Worm (Caenorhabditis elegans) whole organism, L1 larva: ENCODE data around the gene rpl-36.

Experiments used
- C16A3.4 ChIP-seq: fragments of 150-350 bp; optimal IDR thresholded peaks from 2 replicates; lab custom pipeline; 2014; ENCODE audit warnings: missing biosample characterization, missing genetic modification characterization
- C34B4.2 ChIP-seq: sonication (generic microtip); optimal IDR thresholded peaks from 2 replicates; lab custom pipeline; 2017; ENCODE audit warnings: mild to moderate bottlenecking, missing genetic modification characterization, missing compliant biosample characterization
- F16B12.6 ChIP-seq: fragments of 150-350 bp; optimal IDR thresholded peaks from 2 replicates; lab custom pipeline; 2014; ENCODE audit warnings: missing biosample characterization, missing genetic modification characterization
- aha-1 ChIP-seq: fragments of 150-350 bp; optimal IDR thresholded peaks from 2 replicates; lab custom pipeline; 2014; ENCODE audit warnings: missing biosample characterization, missing genetic modification characterization
- alr-1 ChIP-seq: fragments of 200-800 bp; sonication (Bioruptor generic); optimal IDR thresholded peaks from 2 replicates; lab custom pipeline; 2018; ENCODE audit warnings: borderline replicate concordance, mild to moderate bottlenecking, missing genetic modification characterization, missing compliant biosample characterization
- aly-2 ChIP-seq: fragments of 150-350 bp; optimal IDR thresholded peaks from 2 replicates; lab custom pipeline; 2014; ENCODE audit warnings: missing biosample characterization, missing genetic modification characterization
- blmp-1 ChIP-seq: fragments of 150-350 bp; optimal IDR thresholded peaks from 2 replicates; lab custom pipeline; 2014; ENCODE audit warnings: missing biosample characterization, missing genetic modification characterization
- ceh-63 ChIP-seq: fragments of 200-800 bp; sonication (Bioruptor generic); optimal IDR thresholded peaks from 2 replicates; lab custom pipeline; 2018; ENCODE audit warnings: mild to moderate bottlenecking, missing genetic modification characterization, missing compliant biosample characterization
- ceh-8 ChIP-seq: fragments of 200-800 bp; sonication (Bioruptor generic); optimal IDR thresholded peaks from 2 replicates; lab custom pipeline; 2018; ENCODE audit warnings: mild to moderate bottlenecking, missing genetic modification characterization, moderate library complexity, missing compliant biosample characterization
- ceh-82 ChIP-seq, 3 experiments: fragments of 150-350 bp in 1 of 3; sonication (generic microtip) in 2 of 3; optimal IDR thresholded peaks; 2 replicates each; lab custom pipeline; 2014 to 2017; ENCODE audit warnings: missing biosample characterization in 3 of 3, missing genetic modification characterization in 3 of 3
- ceh-88 ChIP-seq: fragments of 200-800 bp; sonication (Bioruptor generic); IDR thresholded peaks from 2 replicates; pipeline ENCODE4 v1.3.6; 2022; ENCODE audit warnings: missing genetic modification characterization, missing compliant biosample characterization
- ces-1 ChIP-seq: fragments of 150-350 bp; optimal IDR thresholded peaks from 2 replicates; lab custom pipeline; 2014; ENCODE audit warnings: missing biosample characterization, missing genetic modification reagents, missing genetic modification characterization
- efl-1 ChIP-seq, 4 experiments: fragments of 150-350 bp; optimal IDR thresholded peaks in 3 of 4; peaks in 1 of 4; 1 replicate in 1 of 4; 2 replicates in 3 of 4; lab custom pipeline; 2014; ENCODE audit warnings: missing biosample characterization in 2 of 4, missing genetic modification characterization in 2 of 4, missing genetic modification reagents in 2 of 4
- egl-27 ChIP-seq, 2 experiments: fragments of 150-350 bp in 1 of 2; sonication (generic microtip); optimal IDR thresholded peaks; 3 replicates each; lab custom pipeline; 2017 to 2018; ENCODE audit warnings: missing biosample characterization in 2 of 2, missing genetic modification characterization in 2 of 2, missing genetic modification reagents in 2 of 2
- elt-2 ChIP-seq: sonication (generic microtip); optimal IDR thresholded peaks from 2 replicates; lab custom pipeline; 2016; ENCODE audit warnings: missing genetic modification characterization, mild to moderate bottlenecking, inconsistent platforms, missing compliant biosample characterization, missing genetic modification reagents
- elt-3 ChIP-seq, 6 experiments: fragments of 150-350 bp in 1 of 6; sonication (generic microtip); optimal IDR thresholded peaks; 2 replicates each; lab custom pipeline; 2017 to 2018; ENCODE audit warnings: missing biosample characterization in 6 of 6, missing genetic modification characterization in 6 of 6, inconsistent platforms in 1 of 6
- fkh-8 ChIP-seq: sonication (generic microtip); optimal IDR thresholded peaks from 2 replicates; lab custom pipeline; 2016; ENCODE audit warnings: mild to moderate bottlenecking, missing genetic modification characterization, missing compliant biosample characterization
- hpl-2 ChIP-seq: fragments of 150-350 bp; optimal IDR thresholded peaks from 2 replicates; lab custom pipeline; 2014; ENCODE audit warnings: missing biosample characterization, missing genetic modification reagents, missing genetic modification characterization
- lin-14 ChIP-seq: fragments of 200-800 bp; sonication (Bioruptor generic); optimal IDR thresholded peaks from 2 replicates; lab custom pipeline; 2018; ENCODE audit warnings: mild to moderate bottlenecking, missing genetic modification characterization, moderate library complexity, missing compliant biosample characterization
- lin-35 ChIP-seq, 2 experiments: fragments of 150-350 bp; optimal IDR thresholded peaks; 2 replicates each; lab custom pipeline; 2014; ENCODE audit warnings: missing biosample characterization in 2 of 2, missing genetic modification characterization in 2 of 2, missing genetic modification reagents in 2 of 2
- lin-39 ChIP-seq: fragments of 150-350 bp; optimal IDR thresholded peaks from 2 replicates; lab custom pipeline; 2014; ENCODE audit warnings: missing biosample characterization, missing genetic modification reagents, missing genetic modification characterization
- lir-3 ChIP-seq: sonication (generic microtip); optimal IDR thresholded peaks from 2 replicates; lab custom pipeline; 2016; ENCODE audit warnings: mild to moderate bottlenecking, missing genetic modification characterization, moderate library complexity, missing compliant biosample characterization; ENCODE audit not compliant: poor library complexity
- lsy-2 ChIP-seq, 2 experiments: fragments of 150-350 bp; optimal IDR thresholded peaks; 2 replicates each; lab custom pipeline; 2014; ENCODE audit warnings: missing biosample characterization in 2 of 2, missing genetic modification characterization in 2 of 2
- mdl-1 ChIP-seq, 2 experiments: fragments of 150-350 bp; optimal IDR thresholded peaks; 2 replicates each; lab custom pipeline; 2014 to 2017; ENCODE audit warnings: missing biosample characterization in 2 of 2, missing genetic modification characterization in 2 of 2, inconsistent platforms in 1 of 2
- mep-1 ChIP-seq: fragments of 150-350 bp; optimal IDR thresholded peaks from 2 replicates; lab custom pipeline; 2014; ENCODE audit warnings: missing biosample characterization, missing genetic modification characterization
- nhr-19 ChIP-seq: fragments of 200-800 bp; sonication (Bioruptor generic); conservative IDR thresholded peaks from 2 replicates; pipeline ENCODE4 v1.3.6; 2022; ENCODE audit warnings: missing genetic modification characterization, missing compliant biosample characterization
- nhr-20 ChIP-seq: sonication (generic microtip); optimal IDR thresholded peaks from 2 replicates; lab custom pipeline; 2016; ENCODE audit warnings: mild to moderate bottlenecking, missing genetic modification characterization, missing compliant biosample characterization
- nhr-47 ChIP-seq: sonication (generic microtip); optimal IDR thresholded peaks from 2 replicates; lab custom pipeline; 2016; ENCODE audit warnings: mild to moderate bottlenecking, missing genetic modification characterization, moderate library complexity, missing compliant biosample characterization
- nhr-71 ChIP-seq: sonication (generic microtip); optimal IDR thresholded peaks from 2 replicates; lab custom pipeline; 2016; ENCODE audit warnings: mild to moderate bottlenecking, missing genetic modification characterization, moderate library complexity, missing compliant biosample characterization
- nhr-76 ChIP-seq: sonication (generic microtip); optimal IDR thresholded peaks from 2 replicates; lab custom pipeline; 2017; ENCODE audit warnings: missing biosample characterization, missing genetic modification characterization
- nhr-77 ChIP-seq: fragments of 150-350 bp; optimal IDR thresholded peaks from 2 replicates; lab custom pipeline; 2014; ENCODE audit warnings: missing biosample characterization, missing genetic modification characterization
- nhr-85 ChIP-seq: sonication (generic microtip); peaks from one replicate; lab custom pipeline; 2016; ENCODE audit warnings: missing genetic modification characterization, inconsistent platforms, missing compliant biosample characterization
- nhr-90 ChIP-seq: sonication (generic microtip); optimal IDR thresholded peaks from 2 replicates; lab custom pipeline; 2016; ENCODE audit warnings: mild to moderate bottlenecking, missing genetic modification characterization, missing compliant biosample characterization; ENCODE audit not compliant: poor library complexity
- pax-3 ChIP-seq: fragments of 200-800 bp; sonication (Bioruptor generic); optimal IDR thresholded peaks from 2 replicates; lab custom pipeline; 2018; ENCODE audit warnings: mild to moderate bottlenecking, missing genetic modification characterization, moderate library complexity, missing compliant biosample characterization
- pqm-1 ChIP-seq: sonication (generic microtip); optimal IDR thresholded peaks from 3 replicates; lab custom pipeline; 2017; ENCODE audit warnings: missing biosample characterization, missing genetic modification characterization
- rnt-1 ChIP-seq: sonication (generic microtip); optimal IDR thresholded peaks from 2 replicates; lab custom pipeline; 2016; ENCODE audit warnings: mild to moderate bottlenecking, missing genetic modification characterization, moderate library complexity, missing compliant biosample characterization
- snu-23 ChIP-seq: sonication (generic microtip); optimal IDR thresholded peaks from 2 replicates; lab custom pipeline; 2016; ENCODE audit warnings: missing genetic modification characterization, missing compliant biosample characterization
- sup-37 ChIP-seq: fragments of 200-800 bp; sonication (Bioruptor generic); optimal IDR thresholded peaks from 2 replicates; lab custom pipeline; 2018; ENCODE audit warnings: mild to moderate bottlenecking, missing genetic modification characterization, missing compliant biosample characterization
- unc-30 ChIP-seq: sonication (generic microtip); optimal IDR thresholded peaks from 2 replicates; lab custom pipeline; 2017; ENCODE audit warnings: missing biosample characterization, missing genetic modification characterization
- unc-62 ChIP-seq: fragments of 150-350 bp; optimal IDR thresholded peaks from 2 replicates; lab custom pipeline; 2014; ENCODE audit warnings: missing biosample characterization, missing genetic modification reagents, missing genetic modification characterization
- zag-1 ChIP-seq: fragments of 150-350 bp; optimal IDR thresholded peaks from 2 replicates; lab custom pipeline; 2014; ENCODE audit warnings: missing biosample characterization, missing genetic modification characterization
- ztf-11 ChIP-seq, 2 experiments: sonication (generic microtip); optimal IDR thresholded peaks; 2 replicates each; lab custom pipeline; 2016 to 2017; ENCODE audit warnings: missing genetic modification characterization in 2 of 2, missing biosample characterization in 1 of 2, missing compliant biosample characterization in 1 of 2
- ztf-4 ChIP-seq: fragments of 150-350 bp; optimal IDR thresholded peaks from 2 replicates; lab custom pipeline; 2014; ENCODE audit warnings: missing biosample characterization, missing genetic modification characterization

Gene rpl-36

ce11 chrIII:7209721-7210120 is 29.7 kb downstream of the rpl-36 start, which contains the start of gene R151.2:
Gene R151.2, plus strand, starts transcription at chrIII:7209967.
- no peak for TF ChIP-seq blmp-1
- peak in 1 of 2 experiments; percentile 50 for TF ChIP-seq lsy-2 (tag; optimal IDR thresholded peaks at IDR 0.05; lab: Kevin White, UChicago)
- TF ChIP-seq unc-30 (tag; lab: Kevin White, UChicago) = no peak
- TF ChIP-seq efl-1 (optimal IDR thresholded peaks at IDR 0.05; lab: Kevin White, UChicago) = no peak
- TF ChIP-seq efl-1 (GFP tag; optimal IDR thresholded peaks at IDR 0.05 in 1 of 2; lab: Kevin White, UChicago) = peak in 1 of 2 experiments; percentile 91

- TF ChIP-seq C16A3.4 (tag; lab: Kevin White, UChicago) = no peak
- peak; percentile 0 for TF ChIP-seq lin-14 (GFP tag; lab: Kevin White, UChicago)
These were observed 30.4 kb downstream of the rpl-36 start for ce11 chrIII:7210486-7210885.

- TF ChIP-seq nhr-20 (peak; percentile 2), lin-35 (GFP tag; optimal IDR thresholded peaks at IDR 0.05; lab: Kevin White, UChicago) (peak in 1 of 2 experiments; percentile 14), ces-1 (no peak), elt-3 (tag; optimal IDR thresholded peaks at IDR 0.05; lab: Kevin White, UChicago) (peak in 1 of 6 experiments; percentile 28), blmp-1 (peak; percentile 94), nhr-19 (0 out of 2 replicates have a peak, but pooled peaks have one; percentile 9), F16B12.6 (tag; lab: Kevin White, UChicago) (no peak), lin-14 (GFP tag; lab: Kevin White, UChicago) (peak; percentile 46), elt-2 (peak; percentile 49)
- TF ChIP-seq, all 84 proteins: peak for 7
These were observed 32.0 kb downstream of the rpl-36 start for ce11 chrIII:7212028-7212427.

ce11 chrIII:7215532-7215931 is 35.5 kb downstream of the rpl-36 start:
- TF ChIP-seq pax-3 = no peak
- no peak for TF ChIP-seq zag-1 (tag; lab: Kevin White, UChicago)
- no peak for TF ChIP-seq pqm-1 (tag; lab: Kevin White, UChicago)
- no peak for TF ChIP-seq ztf-4
- no peak for TF ChIP-seq lin-39 (tag; lab: Kevin White, UChicago)
- peak; percentile 49 for TF ChIP-seq nhr-71 (tag; lab: Kevin White, UChicago)
- TF ChIP-seq ceh-63 (GFP tag; lab: Kevin White, UChicago) = no peak
- TF ChIP-seq ceh-8 (GFP tag; lab: Kevin White, UChicago) = no peak
- no peak for TF ChIP-seq egl-27 (tag; optimal IDR thresholded peaks at IDR 0.05; lab: Kevin White, UChicago)
- peak in 1 of 2 experiments; percentile 41 for TF ChIP-seq lsy-2 (tag; optimal IDR thresholded peaks at IDR 0.05; lab: Kevin White, UChicago)
- TF ChIP-seq nhr-47 (tag; lab: Kevin White, UChicago) = no peak
- no peak for TF ChIP-seq hpl-2 (GFP tag; lab: Kevin White, UChicago)
- TF ChIP-seq unc-30 (tag; lab: Kevin White, UChicago) = no peak
- no peak for TF ChIP-seq C16A3.4 (tag; lab: Kevin White, UChicago)
- 0 out of 2 replicates have a peak, but pooled peaks have one; percentile 6 for TF ChIP-seq nhr-19
- TF ChIP-seq lin-14 (GFP tag; lab: Kevin White, UChicago) = peak; percentile 62
- peak in 1 of 2 experiments; percentile 13 for TF ChIP-seq lin-35 (GFP tag; optimal IDR thresholded peaks at IDR 0.05; lab: Kevin White, UChicago)
- TF ChIP-seq rnt-1 (tag; lab: Kevin White, UChicago) = peak; percentile 63
- TF ChIP-seq elt-3 (tag; optimal IDR thresholded peaks at IDR 0.05; lab: Kevin White, UChicago) = no peak
- TF ChIP-seq unc-62 = no peak
- TF ChIP-seq snu-23 (GFP tag; lab: Kevin White, UChicago) = peak; percentile 9
- TF ChIP-seq mdl-1 (tag; optimal IDR thresholded peaks at IDR 0.05; lab: Kevin White, UChicago) = no peak
- no peak for TF ChIP-seq aly-2 (tag; lab: Kevin White, UChicago)
- TF ChIP-seq efl-1 (optimal IDR thresholded peaks at IDR 0.05; lab: Kevin White, UChicago) = no peak
- peak in 1 of 2 experiments; percentile 44 for TF ChIP-seq efl-1 (GFP tag; optimal IDR thresholded peaks at IDR 0.05 in 1 of 2; lab: Kevin White, UChicago)
- no peak for TF ChIP-seq blmp-1
- no peak for TF ChIP-seq ceh-82 (tag; optimal IDR thresholded peaks at IDR 0.05; lab: Kevin White, UChicago)
- no peak for TF ChIP-seq nhr-85 (tag; lab: Kevin White, UChicago)
- no peak for TF ChIP-seq nhr-90

ce11 chrIII:7216226-7216625 is 36.2 kb downstream of the rpl-36 start, which contains the start of gene R151.1:
Gene R151.1, plus strand, starts transcription at chrIII:7216526.
- TF ChIP-seq pax-3 (no peak), ztf-11 (tag; optimal IDR thresholded peaks at IDR 0.05; lab: Kevin White, UChicago) (no peak), elt-3 (tag; optimal IDR thresholded peaks at IDR 0.05; lab: Kevin White, UChicago) (no peak), C34B4.2 (tag; lab: Kevin White, UChicago) (no peak), sup-37 (GFP tag; lab: Kevin White, UChicago) (no peak), rnt-1 (tag; lab: Kevin White, UChicago) (no peak), lir-3 (tag; lab: Kevin White, UChicago) (no peak), aha-1 (tag; lab: Kevin White, UChicago) (no peak), fkh-8 (tag; lab: Kevin White, UChicago) (no peak), nhr-76 (tag; lab: Kevin White, UChicago) (no peak), lin-35 (GFP tag; optimal IDR thresholded peaks at IDR 0.05; lab: Kevin White, UChicago) (no peak), mep-1 (tag; lab: Kevin White, UChicago) (no peak), nhr-77 (no peak), alr-1 (tag; lab: Kevin White, UChicago) (no peak), ceh-88 (no peak)
- TF ChIP-seq, all 84 proteins: peak for 0
